Worm (Caenorhabditis elegans) whole organism, L1 larva: ENCODE measurements around the gene pgph-2.

ENCODE experiments used
- aha-1 ChIP-seq: fragments of 150-350 bp; optimal IDR thresholded peaks from 2 replicates; lab custom pipeline; 2014; ENCODE audit warnings: missing biosample characterization, missing genetic modification characterization
- elt-2 ChIP-seq: sonication (generic microtip); optimal IDR thresholded peaks from 2 replicates; lab custom pipeline; 2016; ENCODE audit warnings: missing genetic modification characterization, mild to moderate bottlenecking, inconsistent platforms, missing compliant biosample characterization, missing genetic modification reagents
- grh-1 ChIP-seq: fragments of 200-800 bp; sonication (Bioruptor generic); IDR thresholded peaks from 2 replicates; pipeline ENCODE4 v1.3.6; 2022; ENCODE audit warnings: missing genetic modification reagents, missing genetic modification characterization, missing compliant biosample characterization
- lin-14 ChIP-seq: fragments of 200-800 bp; sonication (Bioruptor generic); optimal IDR thresholded peaks from 2 replicates; lab custom pipeline; 2018; ENCODE audit warnings: mild to moderate bottlenecking, missing genetic modification characterization, moderate library complexity, missing compliant biosample characterization
- nhr-12 ChIP-seq: sonication (generic microtip); optimal IDR thresholded peaks from 2 replicates; lab custom pipeline; 2017; ENCODE audit warnings: missing biosample characterization, missing genetic modification characterization
- nhr-84 ChIP-seq: sonication (generic microtip); optimal IDR thresholded peaks from 2 replicates; lab custom pipeline; 2017; ENCODE audit warnings: missing biosample characterization, missing genetic modification characterization
- vab-15 ChIP-seq: sonication (generic microtip); optimal IDR thresholded peaks from 2 replicates; lab custom pipeline; 2017; ENCODE audit warnings: missing genotype, mild to moderate bottlenecking, missing genetic modification characterization, missing compliant biosample characterization

ce11 chrV:5741237-5741636, 23.7 kb upstream of the pgph-2 start:
- TF ChIP-seq aha-1 (tag; lab: Kevin White, UChicago) = no peak
- no peak for TF ChIP-seq nhr-84 (tag; lab: Kevin White, UChicago)
- TF ChIP-seq lin-14 (GFP tag; lab: Kevin White, UChicago) = no peak
- TF ChIP-seq vab-15 = no peak
- TF ChIP-seq elt-2 (tag; lab: Kevin White, UChicago) = no peak
- TF ChIP-seq grh-1 = no peak
- no peak for TF ChIP-seq nhr-12
